Worm (Caenorhabditis elegans): ENCODE data around the gene C09H10.9.

C09H10.9 gene

ce11 chrII:11153800-11154199, 49.5 kb downstream of the C09H10.9 start (continued):
- TF ChIP-seq Y56A3A.18 (GFP tag; IDR thresholded peaks at IDR 0.05): no peak
- no peak for TF ChIP-seq madf-6 (GFP tag; IDR thresholded peaks at IDR 0.05)
- TF ChIP-seq lir-1 (GFP tag; conservative IDR thresholded peaks at IDR 0.05): no peak
- TF ChIP-seq rpc-1 (optimal IDR thresholded peaks at IDR 0.05): no peak
- no peak for TF ChIP-seq rpc-1 (tag; optimal IDR thresholded peaks at IDR 0.05)
- TF ChIP-seq unc-62 (GFP tag; optimal IDR thresholded peaks at IDR 0.05): peak; percentile 9
- TF ChIP-seq hlh-26 (GFP tag; conservative IDR thresholded peaks at IDR 0.05): no peak
- no peak for TF ChIP-seq B0261.1 (tag; optimal IDR thresholded peaks at IDR 0.05)
- TF ChIP-seq akir-1 (GFP tag; optimal IDR thresholded peaks at IDR 0.05): no peak
- no peak for TF ChIP-seq ztf-25 (GFP tag; IDR thresholded peaks at IDR 0.05)
- TF ChIP-seq mcd-1 (GFP tag; IDR thresholded peaks at IDR 0.05): no peak
- no peak for TF ChIP-seq ccch-3 (GFP tag; optimal IDR thresholded peaks at IDR 0.05)
- peak in 1 of 2 experiments; percentile 10 for TF ChIP-seq let-607 (tag; optimal IDR thresholded peaks at IDR 0.05)
- TF ChIP-seq hmg-20 (GFP tag; IDR thresholded peaks at IDR 0.05): no peak
- no peak for TF ChIP-seq F57C9.4 (tag; optimal IDR thresholded peaks at IDR 0.05)
- no peak for TF ChIP-seq aptf-3 (GFP tag; IDR thresholded peaks at IDR 0.05)
- TF ChIP-seq die-1 (tag; optimal IDR thresholded peaks at IDR 0.05): no peak
- TF ChIP-seq F52B5.7 (tag; optimal IDR thresholded peaks at IDR 0.05): no peak
- no peak for TF ChIP-seq ceh-40 (GFP tag; IDR thresholded peaks at IDR 0.05)
- TF ChIP-seq ztf-26 (tag; optimal IDR thresholded peaks at IDR 0.05): no peak
- no peak for TF ChIP-seq lin-35 (GFP tag; optimal IDR thresholded peaks at IDR 0.05)
- TF ChIP-seq nhr-80 (tag; optimal IDR thresholded peaks at IDR 0.05): peak; percentile 74
- TF ChIP-seq let-526 (GFP tag; IDR thresholded peaks at IDR 0.05): no peak
- TF ChIP-seq bed-1 (GFP tag; IDR thresholded peaks at IDR 0.05): no peak

ce11 chrII:11154957-11155356, 50.7 kb downstream of the C09H10.9 start:
- no peak for TF ChIP-seq B0261.1 (tag; optimal IDR thresholded peaks at IDR 0.05)
- no peak for TF ChIP-seq efl-1 (GFP tag; optimal IDR thresholded peaks at IDR 0.05)
- TF ChIP-seq ztf-3 (GFP tag; optimal IDR thresholded peaks at IDR 0.05): no peak
- TF ChIP-seq nhr-90 (tag; optimal IDR thresholded peaks at IDR 0.05): no peak
- no peak for TF ChIP-seq bed-2 (GFP tag; IDR thresholded peaks at IDR 0.05)
- TF ChIP-seq sptf-2 (GFP tag; optimal IDR thresholded peaks at IDR 0.05): no peak
- TF ChIP-seq lin-26 (GFP tag; IDR thresholded peaks at IDR 0.05): no peak
- TF ChIP-seq madf-8 (GFP tag; conservative IDR thresholded peaks at IDR 0.05): no peak
- TF ChIP-seq tlf-1 (GFP tag; optimal IDR thresholded peaks at IDR 0.05): no peak
- no peak for TF ChIP-seq aptf-2 (GFP tag; conservative IDR thresholded peaks at IDR 0.05)
- TF ChIP-seq K12H6.12 (tag; optimal IDR thresholded peaks at IDR 0.05): no peak

DNA sequence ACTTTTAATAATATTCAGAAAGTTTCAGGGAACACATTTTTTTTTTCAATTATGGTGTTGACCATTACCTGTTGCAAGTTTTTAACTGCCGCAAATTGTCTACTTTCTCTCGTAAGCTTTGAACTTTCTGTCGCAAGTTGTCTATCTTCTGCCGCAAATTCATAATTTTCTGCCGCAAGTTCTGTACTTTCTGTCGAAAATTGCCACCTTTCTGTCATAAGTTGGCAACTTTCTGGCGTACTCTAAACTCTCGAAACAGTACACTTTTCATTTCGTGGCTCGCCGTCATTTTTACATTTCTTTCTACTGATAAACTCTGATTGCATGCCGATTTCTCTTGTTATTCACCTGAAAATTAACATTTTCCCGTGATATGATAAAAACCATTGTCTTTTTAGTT, 51.1 kb downstream of the C09H10.9 start:
- TF ChIP-seq cebp-2 (GFP tag; IDR thresholded peaks at IDR 0.05) (no peak), F49E8.2 (tag; optimal IDR thresholded peaks at IDR 0.05; ENCODE audit: insufficient read depth) (no peak), Y56A3A.18 (GFP tag; IDR thresholded peaks at IDR 0.05) (no peak), K12H6.12 (tag; optimal IDR thresholded peaks at IDR 0.05) (no peak), bed-1 (GFP tag; IDR thresholded peaks at IDR 0.05) (no peak), nfya-2 (GFP tag; IDR thresholded peaks at IDR 0.05) (no peak), hlh-26 (GFP tag; conservative IDR thresholded peaks at IDR 0.05) (no peak), tbx-9 (tag; optimal IDR thresholded peaks at IDR 0.05; ENCODE audit: borderline replicate concordance) (no peak), cebp-1 (GFP tag; IDR thresholded peaks at IDR 0.05) (no peak), cebp-1 (tag; optimal IDR thresholded peaks at IDR 0.05) (no peak), nhr-120 (GFP tag; IDR thresholded peaks at IDR 0.05) (no peak), hlh-12 (tag; optimal IDR thresholded peaks at IDR 0.05) (no peak), ets-4 (GFP tag; optimal IDR thresholded peaks at IDR 0.05) (no peak)
